Fruit fly (Drosophila melanogaster): ENCODE results near the gene CG31917.

The CG31917 gene

dm6 chr2L:5043043-5043442 is 32.4 kb upstream of the CG31917 start, which contains the start of the genes CG33995, CG44000 and CG44001 (continued):
- TF ChIP-seq ey (GFP tag; optimal IDR thresholded peaks at IDR 0.05) (peak; percentile 14), foxo (GFP tag; optimal IDR thresholded peaks at IDR 0.05) (peak in 1 of 2 experiments; percentile 74), OdsH (GFP tag; optimal IDR thresholded peaks at IDR 0.05) (peak; percentile 20), brk (GFP tag; optimal IDR thresholded peaks at IDR 0.05) (no peak), Dfd (GFP tag; optimal IDR thresholded peaks at IDR 0.05) (no peak), Mio (GFP tag; optimal IDR thresholded peaks at IDR 0.05) (no peak), sage (GFP tag; optimal IDR thresholded peaks at IDR 0.05) (peak; percentile 44), Rel (GFP tag; optimal IDR thresholded peaks at IDR 0.05) (no peak), Rel (tag; optimal IDR thresholded peaks at IDR 0.05) (peak; percentile 57), br (GFP tag; optimal IDR thresholded peaks at IDR 0.05) (peak; percentile 61), psq (GFP tag; optimal IDR thresholded peaks at IDR 0.05) (peak; percentile 7), sv (GFP tag; optimal IDR thresholded peaks at IDR 0.05) (peak; percentile 42), woc (GFP tag; optimal IDR thresholded peaks at IDR 0.05) (no peak)

dm6 chr2L:5042076-5042475 is 31.4 kb upstream of the CG31917 start:
- no peak for TF ChIP-seq dmrt93B (GFP tag; optimal IDR thresholded peaks at IDR 0.05)
- no peak for TF ChIP-seq Hr83 (GFP tag; optimal IDR thresholded peaks at IDR 0.05; ENCODE audit: poor library complexity, severe bottlenecking)
- no peak for TF ChIP-seq tai (GFP tag; optimal IDR thresholded peaks at IDR 0.05)
- no peak for TF ChIP-seq Vsx2 (GFP tag; optimal IDR thresholded peaks at IDR 0.05; ENCODE audit: partially characterized antibody)
- no peak for TF ChIP-seq Hnf4 (GFP tag; optimal IDR thresholded peaks at IDR 0.05)
- no peak for TF ChIP-seq h (GFP tag; optimal IDR thresholded peaks at IDR 0.05)
- TF ChIP-seq N (GFP tag; optimal IDR thresholded peaks at IDR 0.05): no peak
- no peak for TF ChIP-seq fru (GFP tag; optimal IDR thresholded peaks at IDR 0.05)
- no peak for TF ChIP-seq brk (GFP tag; optimal IDR thresholded peaks at IDR 0.05)
- TF ChIP-seq lola (GFP tag; optimal IDR thresholded peaks at IDR 0.05): no peak
- TF ChIP-seq Mio (GFP tag; optimal IDR thresholded peaks at IDR 0.05): no peak
- no peak for TF ChIP-seq Dif (GFP tag; optimal IDR thresholded peaks at IDR 0.05; ENCODE audit: partially characterized antibody)
- TF ChIP-seq dsf (GFP tag; optimal IDR thresholded peaks at IDR 0.05; ENCODE audit: borderline replicate concordance): no peak
- no peak for TF ChIP-seq ey (GFP tag; optimal IDR thresholded peaks at IDR 0.05)
- TF ChIP-seq Abd-B (GFP tag; optimal IDR thresholded peaks at IDR 0.05): no peak
- TF ChIP-seq Myc (optimal IDR thresholded peaks at IDR 0.05): no peak
- TF ChIP-seq dl (GFP tag; optimal IDR thresholded peaks at IDR 0.05; ENCODE audit: insufficient read depth in 1 of 2, partially characterized antibody in 2 of 2): no peak

dm6 chr2L:5037402-5037860 is 26.8 kb upstream of the CG31917 start, which contains the start of the genes CG14042 and SP555:
Gene CG14042, plus strand, starts transcription at chr2L:5037709.
Gene SP555, plus strand, starts transcription at chr2L:5037709.
- TF ChIP-seq Vsx2 (GFP tag; optimal IDR thresholded peaks at IDR 0.05; ENCODE audit: partially characterized antibody) (no peak), jim (GFP tag; optimal IDR thresholded peaks at IDR 0.05) (no peak), Sp1 (GFP tag; optimal IDR thresholded peaks at IDR 0.05) (no peak), Abd-B (GFP tag; optimal IDR thresholded peaks at IDR 0.05) (no peak), sage (GFP tag; optimal IDR thresholded peaks at IDR 0.05) (no peak), Mio (GFP tag; optimal IDR thresholded peaks at IDR 0.05) (no peak), CrebA (GFP tag; optimal IDR thresholded peaks at IDR 0.05; ENCODE audit: borderline replicate concordance) (no peak), dl (GFP tag; optimal IDR thresholded peaks at IDR 0.05; ENCODE audit: insufficient read depth in 1 of 2, partially characterized antibody in 2 of 2) (no peak), h (GFP tag; optimal IDR thresholded peaks at IDR 0.05) (no peak), pan (optimal IDR thresholded peaks at IDR 0.05) (no peak), rgr (GFP tag; optimal IDR thresholded peaks at IDR 0.05) (no peak), GATAd (GFP tag; optimal IDR thresholded peaks at IDR 0.05) (no peak)

dm6 chr2L:5036120-5036519 is 25.5 kb upstream of the CG31917 start:
- TF ChIP-seq dmrt93B (GFP tag; optimal IDR thresholded peaks at IDR 0.05) (no peak), ey (GFP tag; optimal IDR thresholded peaks at IDR 0.05) (no peak), rgr (GFP tag; optimal IDR thresholded peaks at IDR 0.05) (no peak)

dm6 chr2L:5031886-5032285 is 21.3 kb upstream of the CG31917 start:
- TF ChIP-seq Dfd (GFP tag; optimal IDR thresholded peaks at IDR 0.05): peak; percentile 96
- no peak for TF ChIP-seq OdsH (GFP tag; optimal IDR thresholded peaks at IDR 0.05)
- TF ChIP-seq Hr83 (GFP tag; optimal IDR thresholded peaks at IDR 0.05; ENCODE audit: poor library complexity, severe bottlenecking): no peak

Measured in whole organism, wandering third instar larva.